Fruit fly (Drosophila melanogaster) whole organism, wandering third instar larva: Measurements from ENCODE around the gene CG6901.
A peak's percentile ranks its signal among the peaks of the same experiment; 100 is the strongest.

Source experiments
- Abd-B ChIP-seq: fragments of >200 bp; optimal IDR thresholded peaks from 2 replicates; lab custom pipeline; 2017; ENCODE audit warnings: missing biosample characterization, missing genetic modification characterization
- CG32264 ChIP-seq: fragments of 200-800 bp; sonication (Bioruptor generic); optimal IDR thresholded peaks from 2 replicates; lab custom pipeline; 2016; ENCODE audit warnings: missing biosample characterization, missing genetic modification characterization
- CG9705 ChIP-seq: fragments of 200-800 bp; sonication (Bioruptor generic); optimal IDR thresholded peaks from 2 replicates; lab custom pipeline; 2018; ENCODE audit warnings: missing biosample characterization, mild to moderate bottlenecking, missing genetic modification characterization
- CrebA ChIP-seq: fragments of 200-800 bp; sonication (Bioruptor generic); optimal IDR thresholded peaks from 2 replicates; lab custom pipeline; 2016; ENCODE audit warnings: missing biosample characterization, mild to moderate bottlenecking, missing genetic modification characterization, borderline replicate concordance
- Dfd ChIP-seq: fragments of >200 bp; optimal IDR thresholded peaks from 2 replicates; lab custom pipeline; 2017; ENCODE audit warnings: missing biosample characterization, missing genetic modification characterization
- Dif ChIP-seq: fragments of 200-275, 200-300 bp; sonication (Bioruptor generic); optimal IDR thresholded peaks from 2 replicates; lab custom pipeline; 2018; ENCODE audit warnings: missing biosample characterization, missing genetic modification characterization; ENCODE audit not compliant: partially characterized antibody
- GATAd ChIP-seq: sonication (Bioruptor generic); optimal IDR thresholded peaks from 2 replicates; lab custom pipeline; 2016; ENCODE audit warnings: missing biosample characterization, missing genetic modification characterization
- HLH106 ChIP-seq: fragments of 200-800 bp; optimal IDR thresholded peaks from 3 replicates; lab custom pipeline; 2019; ENCODE audit warnings: missing biosample characterization, mild to moderate bottlenecking, missing genetic modification characterization, moderate library complexity
- Hnf4 ChIP-seq: fragments of 200-800 bp; sonication (Bioruptor generic); optimal IDR thresholded peaks from 2 replicates; lab custom pipeline; 2016; ENCODE audit warnings: missing biosample characterization, mild to moderate bottlenecking, missing genetic modification characterization
- Hr78 ChIP-seq: fragments of >200 bp; optimal IDR thresholded peaks from 2 replicates; lab custom pipeline; 2017; ENCODE audit warnings: missing biosample characterization, missing genetic modification characterization
- Hr83 ChIP-seq: fragments of 200-300 bp; sonication (Bioruptor generic); optimal IDR thresholded peaks from 2 replicates; lab custom pipeline; 2016; ENCODE audit warnings: missing biosample characterization, mild to moderate bottlenecking, missing genetic modification characterization, moderate library complexity; ENCODE audit not compliant: poor library complexity, severe bottlenecking
- Jra ChIP-seq: sonication (Bioruptor generic); optimal IDR thresholded peaks from 2 replicates; lab custom pipeline; 2016; ENCODE audit warnings: missing biosample characterization, missing genetic modification characterization
- Mio ChIP-seq: sonication (Bioruptor generic); optimal IDR thresholded peaks from 2 replicates; lab custom pipeline; 2016; ENCODE audit warnings: missing biosample characterization, missing genetic modification characterization
- Myc ChIP-seq: fragments of >200 bp; optimal IDR thresholded peaks from 2 replicates; lab custom pipeline; 2017
- OdsH ChIP-seq: fragments of 200-800 bp; sonication (Bioruptor generic); optimal IDR thresholded peaks from 2 replicates; lab custom pipeline; 2016; ENCODE audit warnings: missing biosample characterization, mild to moderate bottlenecking, missing genetic modification characterization
- Rel ChIP-seq, 2 experiments: fragments of 200-800 bp; sonication (Bioruptor generic) in 1 of 2; optimal IDR thresholded peaks; 2 replicates in 1 of 2; 3 replicates in 1 of 2; lab custom pipeline; 2016 to 2019; ENCODE audit warnings: mild to moderate bottlenecking in 2 of 2, missing biosample characterization in 2 of 2, missing genetic modification characterization in 2 of 2, moderate library complexity in 1 of 2
- Sp1 ChIP-seq: fragments of 200-800 bp; sonication (Bioruptor generic); optimal IDR thresholded peaks from 3 replicates; lab custom pipeline; 2019; ENCODE audit warnings: missing biosample characterization, mild to moderate bottlenecking, missing genetic modification characterization, moderate library complexity
- Vsx2 ChIP-seq: fragments of 200-300, 225-300 bp; sonication (Bioruptor generic); optimal IDR thresholded peaks from 2 replicates; lab custom pipeline; 2018; ENCODE audit warnings: missing biosample characterization, missing genetic modification characterization; ENCODE audit not compliant: partially characterized antibody
- br ChIP-seq: fragments of 200-800 bp; sonication (Bioruptor generic); optimal IDR thresholded peaks from 2 replicates; lab custom pipeline; 2016; ENCODE audit warnings: missing biosample characterization, missing genetic modification characterization
- brk ChIP-seq: fragments of 200-800 bp; sonication (Bioruptor generic); optimal IDR thresholded peaks from 2 replicates; lab custom pipeline; 2016; ENCODE audit warnings: missing biosample characterization, mild to moderate bottlenecking, missing genetic modification characterization
- dl ChIP-seq, 2 experiments: fragments of 175-275, 200-275 bp in 1 of 2; fragments of 200-275 bp in 1 of 2; sonication (Bioruptor generic); optimal IDR thresholded peaks; lab custom pipeline; 2018; ENCODE audit warnings: mild to moderate bottlenecking in 2 of 2, missing biosample characterization in 2 of 2, missing genetic modification characterization in 2 of 2, moderate library complexity in 2 of 2; ENCODE audit not compliant: partially characterized antibody in 2 of 2, insufficient read depth in 1 of 2
- dmrt93B ChIP-seq: fragments of 200-800 bp; sonication (Bioruptor generic); optimal IDR thresholded peaks from 2 replicates; lab custom pipeline; 2018; ENCODE audit warnings: missing biosample characterization, mild to moderate bottlenecking, missing genetic modification characterization
- dsf ChIP-seq: sonication (Bioruptor generic); optimal IDR thresholded peaks from 2 replicates; lab custom pipeline; 2016; ENCODE audit warnings: missing biosample characterization, missing genetic modification characterization, borderline replicate concordance
- ey ChIP-seq: fragments of 200-800 bp; sonication (Bioruptor generic); optimal IDR thresholded peaks from 2 replicates; lab custom pipeline; 2016; ENCODE audit warnings: missing biosample characterization, missing genetic modification characterization
- foxo ChIP-seq, 2 experiments: fragments of 200-800 bp; sonication (Bioruptor generic); optimal IDR thresholded peaks; 2 replicates in 1 of 2; 3 replicates in 1 of 2; lab custom pipeline; 2016 to 2017; ENCODE audit warnings: missing biosample characterization in 2 of 2, missing genetic modification characterization in 2 of 2
- fru ChIP-seq: fragments of 200-800 bp; sonication (Bioruptor generic); optimal IDR thresholded peaks from 3 replicates; lab custom pipeline; 2016; ENCODE audit warnings: missing biosample characterization, mild to moderate bottlenecking, missing genetic modification characterization
- h ChIP-seq: fragments of 200-800 bp; sonication (Bioruptor generic); optimal IDR thresholded peaks from 3 replicates; lab custom pipeline; 2016; ENCODE audit warnings: missing biosample characterization, mild to moderate bottlenecking, missing genetic modification characterization
- jim ChIP-seq: fragments of 175-275, 200-325 bp; sonication (Bioruptor generic); optimal IDR thresholded peaks from 2 replicates; lab custom pipeline; 2016; ENCODE audit warnings: missing biosample characterization, mild to moderate bottlenecking, missing genetic modification characterization
- pan ChIP-seq: fragments of >200 bp; optimal IDR thresholded peaks from 2 replicates; lab custom pipeline; 2017
- psq ChIP-seq: fragments of 200-800 bp; sonication (Bioruptor generic); optimal IDR thresholded peaks from 3 replicates; lab custom pipeline; 2017; ENCODE audit warnings: missing biosample characterization, mild to moderate bottlenecking, missing genetic modification characterization, moderate library complexity
- rgr ChIP-seq: fragments of 200-800 bp; sonication (Bioruptor generic); optimal IDR thresholded peaks from 3 replicates; lab custom pipeline; 2016; ENCODE audit warnings: missing biosample characterization, mild to moderate bottlenecking, missing genetic modification characterization
- sv ChIP-seq: fragments of 200-800 bp; sonication (Bioruptor generic); optimal IDR thresholded peaks from 3 replicates; lab custom pipeline; 2016; ENCODE audit warnings: missing biosample characterization, missing genetic modification characterization
- tai ChIP-seq: sonication (Bioruptor generic); optimal IDR thresholded peaks from 2 replicates; lab custom pipeline; 2016; ENCODE audit warnings: missing biosample characterization, missing genetic modification characterization
- usp ChIP-seq: fragments of >200 bp; optimal IDR thresholded peaks from 2 replicates; lab custom pipeline; 2017; ENCODE audit warnings: missing biosample characterization, missing genetic modification characterization

The CG6901 gene

DNA sequence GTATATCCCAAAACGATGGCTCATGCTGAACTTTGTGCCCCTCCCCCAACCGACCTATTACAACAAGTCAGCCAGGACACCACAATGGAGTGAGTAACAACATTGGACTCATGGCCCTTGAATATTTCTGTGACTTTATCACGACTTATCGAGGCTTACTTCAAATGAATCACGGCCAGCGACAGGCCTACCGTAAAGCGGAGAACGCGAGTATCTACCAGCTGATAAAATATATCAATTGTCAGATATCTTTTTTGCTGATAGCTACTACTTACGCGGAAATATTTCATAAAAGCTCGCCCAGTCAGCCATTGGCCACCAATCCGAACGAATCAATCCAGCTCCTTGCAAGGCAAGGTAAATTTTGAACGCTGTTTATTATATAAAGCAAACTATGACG, 4.3 kb downstream of the CG6901 start, which contains the start of gene CG17930:
Gene CG17930, plus strand, starts transcription at position 301 of the 400 bp plus-strand sequence.
- TF ChIP-seq rgr (GFP tag; lab: Kevin White, UChicago) (no peak), foxo (GFP tag; optimal IDR thresholded peaks at IDR 0.05; lab: Kevin White, UChicago) (no peak), Dif (no peak), psq (GFP tag; lab: Kevin White, UChicago) (no peak), OdsH (no peak), usp (GFP tag; lab: Kevin White, UChicago) (no peak), tai (GFP tag; lab: Kevin White, UChicago) (no peak), CrebA (GFP tag; lab: Kevin White, UChicago) (no peak), Hr78 (no peak), jim (GFP tag; lab: Kevin White, UChicago) (no peak), brk (no peak), Rel (GFP tag; optimal IDR thresholded peaks at IDR 0.05; lab: Kevin White, UChicago) (no peak), Rel (tag; optimal IDR thresholded peaks at IDR 0.05; lab: Kevin White, UChicago) (no peak), br (no peak), Myc (lab: Kevin White, UChicago) (no peak)

DNA sequence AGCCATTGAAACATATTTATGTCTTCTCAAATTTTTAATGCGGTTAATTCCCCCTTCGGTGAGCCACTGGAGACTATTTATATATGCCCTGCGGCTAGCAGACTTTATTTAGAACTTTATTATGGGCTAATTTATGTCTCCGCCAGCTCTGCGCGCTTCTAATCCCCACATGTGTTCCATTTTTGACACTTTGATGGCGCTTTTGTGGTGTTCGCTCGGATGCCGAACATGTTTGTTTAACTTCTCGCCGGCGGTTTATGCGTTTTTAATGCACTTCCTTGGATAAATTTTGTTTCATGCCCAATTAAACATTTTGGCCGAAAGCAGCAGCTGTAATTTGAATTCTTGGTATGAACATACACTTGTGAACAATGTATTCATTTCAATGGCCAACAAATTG, 6.6 kb downstream of the CG6901 start:
- TF ChIP-seq HLH106 (tag; lab: Kevin White, UChicago), result no peak
- no peak for TF ChIP-seq Dif
- TF ChIP-seq Jra (GFP tag; lab: Kevin White, UChicago), result no peak
- TF ChIP-seq fru (GFP tag; lab: Kevin White, UChicago), result no peak
- TF ChIP-seq tai (GFP tag; lab: Kevin White, UChicago), result no peak
- TF ChIP-seq sv (GFP tag; lab: Kevin White, UChicago), result no peak

DNA sequence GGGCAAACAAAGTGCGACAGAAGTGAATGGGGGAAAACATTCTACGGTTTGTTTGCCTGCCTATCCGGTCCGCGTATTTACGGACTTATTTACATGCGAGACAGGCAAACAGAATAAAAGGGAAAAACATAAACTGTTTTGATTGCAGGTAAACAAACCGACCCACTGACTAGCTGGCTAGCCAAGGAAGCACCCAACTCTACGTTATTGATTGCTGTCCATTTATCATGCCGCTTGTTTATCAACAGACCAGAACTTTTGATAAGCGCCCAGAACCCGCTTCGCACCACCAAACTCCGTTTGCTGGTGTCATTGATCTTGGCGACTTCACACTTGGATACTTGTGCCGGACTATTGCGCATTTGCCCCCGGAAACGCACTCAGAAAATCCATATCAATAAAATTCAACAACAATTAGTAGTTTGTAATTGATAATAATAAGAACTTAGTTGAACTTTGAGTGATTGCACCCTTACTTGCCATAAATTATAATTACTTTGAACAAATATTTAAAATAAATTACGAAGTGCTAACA, 8.7 kb downstream of the CG6901 start:
- TF ChIP-seq Hnf4 (GFP tag; lab: Kevin White, UChicago) (no peak), dsf (GFP tag; lab: Kevin White, UChicago) (no peak), Sp1 (GFP tag; lab: Kevin White, UChicago) (peak; percentile 35), pan (lab: Kevin White, UChicago) (no peak), Jra (GFP tag; lab: Kevin White, UChicago) (no peak), fru (GFP tag; lab: Kevin White, UChicago) (peak; percentile 10), usp (GFP tag; lab: Kevin White, UChicago) (no peak), Vsx2 (no peak), CG32264 (no peak), Abd-B (GFP tag; lab: Kevin White, UChicago) (no peak), ey (GFP tag; lab: Kevin White, UChicago) (peak; percentile 9), OdsH (peak; percentile 22), CG9705 (no peak), Rel (GFP tag; optimal IDR thresholded peaks at IDR 0.05; lab: Kevin White, UChicago) (no peak), Rel (tag; optimal IDR thresholded peaks at IDR 0.05; lab: Kevin White, UChicago) (peak; percentile 36), foxo (GFP tag; optimal IDR thresholded peaks at IDR 0.05; lab: Kevin White, UChicago) (peak in 1 of 2 experiments; percentile 46), rgr (GFP tag; lab: Kevin White, UChicago) (peak; percentile 15), dmrt93B (no peak), Mio (no peak), GATAd (GFP tag; lab: Kevin White, UChicago) (no peak), sv (GFP tag; lab: Kevin White, UChicago) (peak; percentile 14), dl (GFP tag; optimal IDR thresholded peaks at IDR 0.05; lab: Kevin White, UChicago; ENCODE audit: insufficient read depth in 1 of 2, partially characterized antibody in 2 of 2) (no peak), br (no peak), Hr83 (GFP tag; lab: Kevin White, UChicago) (no peak), Dfd (GFP tag; lab: Kevin White, UChicago) (no peak), h (GFP tag; lab: Kevin White, UChicago) (peak; percentile 33), HLH106 (tag; lab: Kevin White, UChicago) (peak; percentile 30), brk (no peak), psq (GFP tag; lab: Kevin White, UChicago) (no peak)

DNA sequence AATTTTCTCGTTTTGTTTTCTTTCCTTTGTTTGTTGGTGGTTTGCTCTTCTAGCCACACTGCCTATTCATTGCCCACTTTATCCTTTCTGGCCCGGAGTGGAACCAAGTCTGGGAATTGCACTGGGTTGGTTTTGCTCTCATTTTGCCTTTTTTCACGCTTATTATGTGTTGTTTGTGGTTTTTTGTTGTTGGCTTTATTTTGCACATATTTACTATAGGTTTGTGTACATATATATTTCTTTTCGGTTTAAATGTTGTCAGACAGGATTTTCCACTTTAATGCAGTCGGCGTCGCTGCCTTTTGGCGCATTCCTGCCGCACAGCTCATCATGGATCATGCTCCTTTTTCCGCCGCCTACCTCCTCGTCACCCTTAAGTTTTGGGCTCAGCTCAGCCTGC, 11.1 kb downstream of the CG6901 start:
- TF ChIP-seq psq (GFP tag; lab: Kevin White, UChicago), result no peak
- peak; percentile 20 for TF ChIP-seq Vsx2
